Fruit fly (Drosophila melanogaster): Measurements from ENCODE around the gene CG11294.

dm6 chrX:8671348-8672298, 21.8 kb downstream of the CG11294 start:
- TF ChIP-seq Hr78 (GFP tag; optimal IDR thresholded peaks at IDR 0.05) (no peak), Abd-B (GFP tag; optimal IDR thresholded peaks at IDR 0.05) (no peak), ey (GFP tag; optimal IDR thresholded peaks at IDR 0.05) (no peak), Myc (optimal IDR thresholded peaks at IDR 0.05) (no peak), sv (GFP tag; optimal IDR thresholded peaks at IDR 0.05) (no peak), woc (GFP tag; optimal IDR thresholded peaks at IDR 0.05) (no peak), lola (GFP tag; optimal IDR thresholded peaks at IDR 0.05) (no peak)
